Fruit fly (Drosophila melanogaster) whole organism, adult: Measurements from ENCODE around the gene CG13786.

Source experiments
- CG11617 ChIP-seq: fragments of 200-800 bp; sonication (Bioruptor generic); optimal IDR thresholded peaks from 2 replicates; lab custom pipeline; 2017; ENCODE audit warnings: mild to moderate bottlenecking, missing biosample characterization, missing genetic modification reagents, missing genetic modification characterization
- CG12768 ChIP-seq: fragments of 200-800 bp; sonication (Bioruptor generic); optimal IDR thresholded peaks from 2 replicates; lab custom pipeline; 2017; ENCODE audit warnings: missing biosample characterization, missing genetic modification characterization, mild to moderate bottlenecking, moderate library complexity, missing genetic modification reagents
- CG14711 ChIP-seq: fragments of 200-800 bp; sonication (Bioruptor generic); optimal IDR thresholded peaks from 2 replicates; lab custom pipeline; 2018; ENCODE audit warnings: missing biosample characterization, mild to moderate bottlenecking, missing genetic modification characterization, moderate library complexity
- CG1620 ChIP-seq: fragments of 200-800 bp; sonication (Bioruptor generic); optimal IDR thresholded peaks from 2 replicates; lab custom pipeline; 2016; ENCODE audit warnings: missing biosample characterization, missing genetic modification characterization
- CG33017 ChIP-seq: fragments of 200-800 bp; sonication (Bioruptor generic); optimal IDR thresholded peaks from 2 replicates; lab custom pipeline; 2018; ENCODE audit warnings: missing biosample characterization, mild to moderate bottlenecking, missing genetic modification characterization, moderate library complexity
- CG5204 ChIP-seq: fragments of 200-800 bp; sonication (Bioruptor generic); optimal IDR thresholded peaks from 2 replicates; lab custom pipeline; 2016; ENCODE audit warnings: missing biosample characterization, missing genetic modification characterization
- CG7045 ChIP-seq: fragments of 200-800 bp; sonication (Bioruptor generic); optimal IDR thresholded peaks from 2 replicates; lab custom pipeline; 2017; ENCODE audit warnings: missing biosample characterization, mild to moderate bottlenecking, missing genetic modification characterization
- CG7101 ChIP-seq: fragments of 200-800 bp; sonication (Bioruptor generic); optimal IDR thresholded peaks from 2 replicates; lab custom pipeline; 2018; ENCODE audit warnings: missing biosample characterization, mild to moderate bottlenecking, missing genetic modification characterization, moderate library complexity
- Clk ChIP-seq: fragments of 200-800 bp; sonication (Bioruptor generic); optimal IDR thresholded peaks from 2 replicates; lab custom pipeline; 2017; ENCODE audit warnings: missing biosample characterization, missing genetic modification characterization
- Crg-1 ChIP-seq: fragments of 200-800 bp; sonication (Bioruptor generic); optimal IDR thresholded peaks from 2 replicates; lab custom pipeline; 2016; ENCODE audit warnings: missing biosample characterization, missing genetic modification characterization
- Hr96 ChIP-seq: fragments of 200-800 bp; sonication (Bioruptor generic); optimal IDR thresholded peaks from 2 replicates; lab custom pipeline; 2016; ENCODE audit warnings: missing biosample characterization, missing genetic modification characterization
- Mnt ChIP-seq: fragments of 200-800 bp; sonication (Bioruptor generic); optimal IDR thresholded peaks from 2 replicates; lab custom pipeline; 2016; ENCODE audit warnings: missing biosample characterization, mild to moderate bottlenecking, missing genetic modification characterization
- bab1 ChIP-seq: fragments of 200-800 bp; sonication (Bioruptor generic); optimal IDR thresholded peaks from 3 replicates; lab custom pipeline; 2019; ENCODE audit warnings: missing biosample characterization, mild to moderate bottlenecking, missing genetic modification characterization, moderate library complexity
- cic ChIP-seq: fragments of 200-800 bp; sonication (Bioruptor generic); optimal IDR thresholded peaks from 2 replicates; lab custom pipeline; 2017; ENCODE audit warnings: missing biosample characterization, mild to moderate bottlenecking, missing genetic modification characterization, moderate library complexity
- cnc ChIP-seq, 2 experiments: fragments of >200 bp; optimal IDR thresholded peaks; 2 replicates each; lab custom pipeline; 2017
- kay ChIP-seq: fragments of 200-800 bp; sonication (Bioruptor generic); peaks from one replicate; lab custom pipeline; 2016; ENCODE audit warnings: missing biosample characterization, missing genetic modification characterization, borderline replicate concordance
- ovo ChIP-seq: fragments of 200-800 bp; sonication (Bioruptor generic); optimal IDR thresholded peaks from 2 replicates; lab custom pipeline; 2016; ENCODE audit warnings: missing biosample characterization, missing genetic modification characterization
- pad ChIP-seq: fragments of 200-800 bp; sonication (Bioruptor generic); optimal IDR thresholded peaks from 3 replicates; lab custom pipeline; 2017; ENCODE audit warnings: missing biosample characterization, missing genetic modification characterization, mild to moderate bottlenecking, moderate library complexity, missing genetic modification reagents
- tj ChIP-seq: fragments of 200-800 bp; sonication (Bioruptor generic); optimal IDR thresholded peaks from 3 replicates; lab custom pipeline; 2017; ENCODE audit warnings: missing biosample characterization, mild to moderate bottlenecking, missing genetic modification characterization, moderate library complexity
- toe ChIP-seq: fragments of 200-800 bp; sonication (Bioruptor generic); optimal IDR thresholded peaks from 2 replicates; lab custom pipeline; 2016; ENCODE audit warnings: missing biosample characterization, missing genetic modification characterization

Gene CG13786

dm6 chr2L:7226587-7226986, 26.2 kb downstream of the CG13786 start:
- TF ChIP-seq pad (no peak), CG1620 (GFP tag; lab: Kevin White, UChicago) (no peak), Crg-1 (no peak), cnc (optimal IDR thresholded peaks at IDR 0.05; lab: Kevin White, UChicago) (no peak), toe (GFP tag; lab: Kevin White, UChicago) (no peak), CG14711 (no peak)

dm6 chr2L:7222829-7223272, 29.9 kb downstream of the CG13786 start, which contains the start of gene mEFG1:
TSS of gene mEFG1 (minus strand) at chr2L:7223081.
- TF ChIP-seq Hr96 (GFP tag; lab: Kevin White, UChicago) = no peak
- TF ChIP-seq CG7101 (tag; lab: Kevin White, UChicago) = peak; percentile 17
- TF ChIP-seq kay = no peak
- TF ChIP-seq Mnt (GFP tag; lab: Kevin White, UChicago) = peak; percentile 87
- peak; percentile 28 for TF ChIP-seq bab1 (GFP tag; lab: Kevin White, UChicago)
- no peak for TF ChIP-seq CG1620 (GFP tag; lab: Kevin White, UChicago)
- TF ChIP-seq CG14711 = peak; percentile 34
- no peak for TF ChIP-seq CG5204 (GFP tag; lab: Kevin White, UChicago)

DNA sequence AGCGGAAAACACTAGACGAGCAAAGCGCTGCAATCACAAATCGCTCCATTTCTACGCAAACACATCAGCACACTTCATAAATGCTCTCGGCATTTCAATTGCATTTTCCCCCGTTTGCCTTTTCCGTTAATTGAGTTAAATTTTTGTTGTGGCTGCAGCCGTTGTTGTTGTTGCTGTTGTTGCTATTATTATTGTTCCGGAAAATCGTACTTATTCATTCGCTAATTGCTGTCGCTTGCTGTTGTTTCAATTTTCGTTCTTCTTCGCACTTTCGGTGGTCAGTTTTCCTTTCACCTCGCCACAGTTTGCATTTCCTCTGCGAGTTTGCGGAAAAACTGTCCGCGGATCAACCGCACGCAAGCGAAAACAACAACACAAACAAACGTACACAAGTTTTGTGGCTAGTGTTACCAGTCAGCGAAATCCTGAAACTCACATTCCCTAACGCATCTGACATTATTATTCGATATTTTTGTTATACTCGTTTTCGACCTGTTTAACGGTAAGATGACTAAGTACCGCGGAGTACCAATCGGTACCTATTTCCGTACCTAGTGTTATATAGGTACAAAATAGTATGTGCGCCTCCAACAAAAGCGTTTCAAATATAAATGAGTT, 33.0 kb downstream of the CG13786 start, which contains the start of gene CG13784:
TSS of gene CG13784 (minus strand) at position 384 of the 618 bp plus-strand sequence.
- TF ChIP-seq CG11617 (GFP tag; lab: Kevin White, UChicago) = peak; percentile 34
- no peak for TF ChIP-seq CG5204 (GFP tag; lab: Kevin White, UChicago)
- TF ChIP-seq CG7101 (tag; lab: Kevin White, UChicago) = peak; percentile 48
- no peak for TF ChIP-seq CG14711
- TF ChIP-seq cnc (optimal IDR thresholded peaks at IDR 0.05; lab: Kevin White, UChicago) = no peak
- TF ChIP-seq Clk (GFP tag; lab: Kevin White, UChicago) = no peak
- TF ChIP-seq kay = no peak
- peak; percentile 38 for TF ChIP-seq cic (GFP tag; lab: Kevin White, UChicago)
- TF ChIP-seq CG33017 (tag; lab: Kevin White, UChicago) = peak; percentile 27
- TF ChIP-seq pad = peak; percentile 76
- peak; percentile 74 for TF ChIP-seq ovo
- no peak for TF ChIP-seq Hr96 (GFP tag; lab: Kevin White, UChicago)
- TF ChIP-seq bab1 (GFP tag; lab: Kevin White, UChicago) = peak; percentile 51
- TF ChIP-seq toe (GFP tag; lab: Kevin White, UChicago) = no peak
- TF ChIP-seq tj (GFP tag; lab: Kevin White, UChicago) = peak; percentile 61
- TF ChIP-seq Mnt (GFP tag; lab: Kevin White, UChicago) = peak; percentile 52
- peak; percentile 18 for TF ChIP-seq Crg-1
- peak; percentile 30 for TF ChIP-seq CG12768 (GFP tag; lab: Kevin White, UChicago)

dm6 chr2L:7219172-7219571, 33.6 kb downstream of the CG13786 start:
- no peak for TF ChIP-seq CG14711
- no peak for TF ChIP-seq CG11617 (GFP tag; lab: Kevin White, UChicago)
- TF ChIP-seq CG12768 (GFP tag; lab: Kevin White, UChicago) = no peak
- no peak for TF ChIP-seq CG7045 (GFP tag; lab: Kevin White, UChicago)
- TF ChIP-seq cnc (optimal IDR thresholded peaks at IDR 0.05; lab: Kevin White, UChicago) = no peak
- no peak for TF ChIP-seq CG33017 (tag; lab: Kevin White, UChicago)
- no peak for TF ChIP-seq kay
- no peak for TF ChIP-seq toe (GFP tag; lab: Kevin White, UChicago)
- TF ChIP-seq Clk (GFP tag; lab: Kevin White, UChicago) = no peak
- TF ChIP-seq cic (GFP tag; lab: Kevin White, UChicago) = no peak
- no peak for TF ChIP-seq Hr96 (GFP tag; lab: Kevin White, UChicago)
- no peak for TF ChIP-seq Crg-1
- no peak for TF ChIP-seq Mnt (GFP tag; lab: Kevin White, UChicago)
- no peak for TF ChIP-seq bab1 (GFP tag; lab: Kevin White, UChicago)
- no peak for TF ChIP-seq CG5204 (GFP tag; lab: Kevin White, UChicago)
- no peak for TF ChIP-seq pad
- TF ChIP-seq CG7101 (tag; lab: Kevin White, UChicago) = no peak
- TF ChIP-seq tj (GFP tag; lab: Kevin White, UChicago) = no peak
- no peak for TF ChIP-seq CG1620 (GFP tag; lab: Kevin White, UChicago)
- TF ChIP-seq ovo = no peak

DNA sequence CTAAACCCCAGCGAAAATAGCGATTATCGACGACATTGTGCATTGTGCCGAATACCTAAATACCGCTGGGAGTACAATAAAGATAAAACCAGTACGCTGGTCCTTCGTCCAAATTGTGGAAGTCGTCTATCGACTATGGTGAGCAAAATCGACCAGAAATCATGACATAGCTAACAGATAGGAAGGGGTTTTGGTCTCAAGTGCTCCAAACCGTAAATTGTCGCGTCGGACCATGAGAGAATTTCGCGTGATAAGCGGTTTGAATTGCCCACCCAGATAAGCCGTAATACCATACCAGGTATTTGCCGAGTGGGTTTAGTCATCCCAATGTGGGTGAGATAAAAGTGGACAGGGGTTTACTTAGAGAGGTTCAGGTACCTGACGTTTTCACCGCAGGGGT, 34.9 kb downstream of the CG13786 start:
- no peak for TF ChIP-seq CG7101 (tag; lab: Kevin White, UChicago)
- peak; percentile 53 for TF ChIP-seq kay
- TF ChIP-seq CG1620 (GFP tag; lab: Kevin White, UChicago) = no peak
- TF ChIP-seq bab1 (GFP tag; lab: Kevin White, UChicago) = no peak
- peak; percentile 36 for TF ChIP-seq Mnt (GFP tag; lab: Kevin White, UChicago)
- peak; percentile 1 for TF ChIP-seq CG7045 (GFP tag; lab: Kevin White, UChicago)
- TF ChIP-seq Hr96 (GFP tag; lab: Kevin White, UChicago) = no peak
- no peak for TF ChIP-seq CG5204 (GFP tag; lab: Kevin White, UChicago)
- no peak for TF ChIP-seq Crg-1
- TF ChIP-seq CG11617 (GFP tag; lab: Kevin White, UChicago) = no peak
- TF ChIP-seq Clk (GFP tag; lab: Kevin White, UChicago) = no peak
- peak; percentile 4 for TF ChIP-seq tj (GFP tag; lab: Kevin White, UChicago)
- TF ChIP-seq CG14711 = no peak
- no peak for TF ChIP-seq pad
- TF ChIP-seq cic (GFP tag; lab: Kevin White, UChicago) = peak; percentile 84
- TF ChIP-seq CG12768 (GFP tag; lab: Kevin White, UChicago) = peak; percentile 35
- TF ChIP-seq cnc (optimal IDR thresholded peaks at IDR 0.05; lab: Kevin White, UChicago) = no peak
- peak; percentile 38 for TF ChIP-seq CG33017 (tag; lab: Kevin White, UChicago)
- TF ChIP-seq ovo = no peak
- no peak for TF ChIP-seq toe (GFP tag; lab: Kevin White, UChicago)
